Worm (Caenorhabditis elegans) whole organism, L4/young adult: Measurements from ENCODE around the gene nhr-95.

Experiments
- W03F9.2 ChIP-seq: fragments of 150-350 bp; optimal IDR thresholded peaks from 2 replicates; lab custom pipeline; 2014; ENCODE audit warnings: missing biosample characterization, missing genetic modification characterization
- him-1 ChIP-seq: sonication (generic microtip); optimal IDR thresholded peaks from 2 replicates; lab custom pipeline; 2016; ENCODE audit warnings: missing genotype, missing genetic modification reagents, missing genetic modification characterization, missing compliant biosample characterization

DNA sequence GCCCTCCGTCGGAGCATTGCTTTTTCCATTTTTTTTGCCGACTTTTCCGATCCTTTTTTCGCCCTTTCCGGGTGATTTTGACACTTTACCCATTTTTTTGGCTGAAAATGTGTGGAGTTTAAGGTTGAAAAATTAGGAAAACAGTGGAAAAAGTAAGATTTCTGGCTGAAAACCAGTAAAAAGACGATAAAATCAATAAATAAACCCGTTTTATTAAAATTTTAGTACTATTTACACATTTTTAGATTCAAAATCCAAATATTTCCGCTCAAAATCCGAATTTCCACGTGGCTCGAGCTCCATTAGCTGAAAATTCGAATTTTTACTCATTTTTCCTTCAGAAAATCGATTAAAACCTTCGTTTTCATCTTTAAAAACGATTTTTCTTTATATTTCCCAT is 35.9 kb upstream of the nhr-95 start, which contains the start of gene pro-3:
- no peak for TF ChIP-seq him-1 (tag; lab: Kevin White, UChicago)
- no peak for TF ChIP-seq W03F9.2 (tag; lab: Kevin White, UChicago)
